Worm (Caenorhabditis elegans): ENCODE data around the gene C43F9.11.

Gene C43F9.11

ce11 chrIV:10578367-10578766 is 18.2 kb upstream of the C43F9.11 start, which contains the start of gene lgc-43:
Gene lgc-43, plus strand, starts transcription at chrIV:10578667.
- TF ChIP-seq sea-1 (GFP tag; conservative IDR thresholded peaks at IDR 0.05) (no peak), ceh-36 (tag; optimal IDR thresholded peaks at IDR 0.05) (no peak), ets-7 (tag; optimal IDR thresholded peaks at IDR 0.05) (no peak), tbx-11 (GFP tag; IDR thresholded peaks at IDR 0.05) (no peak), tra-4 (tag; optimal IDR thresholded peaks at IDR 0.05) (no peak)

DNA sequence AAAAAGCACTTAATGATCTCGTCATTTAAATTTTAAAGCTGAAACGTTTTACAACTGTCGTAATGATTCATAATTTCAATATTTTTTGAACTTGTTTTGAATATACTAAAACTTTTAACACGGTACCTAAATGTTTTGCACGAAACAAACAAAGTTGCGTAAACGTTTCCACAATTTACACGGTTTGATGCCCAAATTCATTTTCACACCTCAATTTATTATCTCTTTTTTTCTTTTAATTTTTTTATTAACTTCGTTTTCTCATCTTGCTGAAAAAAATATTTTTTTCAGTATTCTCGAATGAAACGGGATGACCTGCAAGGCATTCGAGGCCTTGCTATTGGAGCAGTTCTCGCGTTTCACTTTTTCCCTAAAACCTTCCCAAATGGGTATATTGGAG is 12.4 kb upstream of the C43F9.11 start, which contains the start of gene oac-8:
Gene oac-8, plus strand, starts transcription at position 301 of the 400 bp plus-strand sequence.
- no peak for TF ChIP-seq hnd-1 (tag; optimal IDR thresholded peaks at IDR 0.05)
- no peak for TF ChIP-seq aly-1 (tag; optimal IDR thresholded peaks at IDR 0.05)
- TF ChIP-seq tbx-11 (GFP tag; IDR thresholded peaks at IDR 0.05): no peak
- TF ChIP-seq tbx-37 (GFP tag; conservative IDR thresholded peaks at IDR 0.05): no peak
- TF ChIP-seq ets-7 (tag; optimal IDR thresholded peaks at IDR 0.05): no peak
- no peak for TF ChIP-seq F13C5.2 (tag; optimal IDR thresholded peaks at IDR 0.05)
- TF ChIP-seq ceh-36 (tag; optimal IDR thresholded peaks at IDR 0.05): no peak
- TF ChIP-seq sea-1 (GFP tag; conservative IDR thresholded peaks at IDR 0.05): no peak
- no peak for TF ChIP-seq ceh-13 (GFP tag; optimal IDR thresholded peaks at IDR 0.05)

DNA sequence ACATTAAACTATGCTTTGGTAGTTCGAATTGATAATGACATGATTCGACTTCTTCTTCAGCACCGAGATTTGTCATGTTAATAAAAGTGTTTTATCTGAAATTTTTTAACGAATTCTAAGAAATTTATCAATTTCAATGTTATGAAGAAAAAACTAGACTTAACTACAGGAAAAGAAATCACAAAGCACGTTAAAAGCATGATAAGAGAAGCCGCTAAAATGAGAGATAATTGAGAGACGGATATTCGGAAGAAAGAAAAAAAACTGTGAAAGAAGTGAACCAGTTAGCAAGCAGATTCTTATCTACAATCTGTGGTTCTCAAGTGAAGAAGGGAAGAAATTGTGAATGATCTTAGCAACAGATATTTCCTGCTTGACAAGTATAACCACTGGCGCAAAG is 7.5 kb upstream of the C43F9.11 start, which contains the start of gene C43F9.4:
Gene C43F9.4, minus strand, starts transcription at position 101 of the 400 bp plus-strand sequence.
- TF ChIP-seq hmbx-1 (tag; optimal IDR thresholded peaks at IDR 0.05) (no peak), ceh-36 (tag; optimal IDR thresholded peaks at IDR 0.05) (no peak), pes-1 (GFP tag; IDR thresholded peaks at IDR 0.05) (no peak), scrt-1 (GFP tag; IDR thresholded peaks at IDR 0.05) (no peak), flt-1 (GFP tag; IDR thresholded peaks at IDR 0.05) (no peak), hnd-1 (tag; optimal IDR thresholded peaks at IDR 0.05) (no peak), tbx-11 (GFP tag; IDR thresholded peaks at IDR 0.05) (no peak), B0310.2 (tag; optimal IDR thresholded peaks at IDR 0.05) (no peak)

DNA sequence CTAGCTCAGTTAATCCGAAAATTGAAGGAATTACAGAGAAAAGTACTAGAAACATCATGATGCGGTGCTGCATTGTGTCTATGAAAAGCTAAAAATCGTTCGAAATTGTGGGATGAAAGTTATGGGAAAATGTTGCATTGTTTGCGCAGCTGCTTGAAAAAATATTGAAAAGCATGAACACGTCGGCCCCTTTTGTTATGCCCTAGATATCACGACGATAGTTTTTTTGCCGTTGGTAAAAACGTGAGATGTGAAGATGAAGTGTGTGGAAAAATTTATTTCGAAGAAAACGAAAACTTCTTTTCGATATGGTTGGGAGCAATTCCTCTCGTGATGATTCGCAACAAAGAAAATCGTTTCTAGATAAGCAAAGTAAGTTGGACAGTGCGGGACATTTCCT is 6.0 kb upstream of the C43F9.11 start, which contains the start of the genes C43F9.5 and nkb-2:
Gene C43F9.5, minus strand, starts transcription at position 101 of the 400 bp plus-strand sequence.
Gene nkb-2, plus strand, starts transcription at position 277 of the 400 bp plus-strand sequence.
- TF ChIP-seq B0310.2 (tag; optimal IDR thresholded peaks at IDR 0.05) (no peak), ets-7 (tag; optimal IDR thresholded peaks at IDR 0.05) (no peak), hmbx-1 (tag; optimal IDR thresholded peaks at IDR 0.05) (no peak), ceh-13 (GFP tag; optimal IDR thresholded peaks at IDR 0.05) (no peak), F13C5.2 (tag; optimal IDR thresholded peaks at IDR 0.05) (no peak)

DNA sequence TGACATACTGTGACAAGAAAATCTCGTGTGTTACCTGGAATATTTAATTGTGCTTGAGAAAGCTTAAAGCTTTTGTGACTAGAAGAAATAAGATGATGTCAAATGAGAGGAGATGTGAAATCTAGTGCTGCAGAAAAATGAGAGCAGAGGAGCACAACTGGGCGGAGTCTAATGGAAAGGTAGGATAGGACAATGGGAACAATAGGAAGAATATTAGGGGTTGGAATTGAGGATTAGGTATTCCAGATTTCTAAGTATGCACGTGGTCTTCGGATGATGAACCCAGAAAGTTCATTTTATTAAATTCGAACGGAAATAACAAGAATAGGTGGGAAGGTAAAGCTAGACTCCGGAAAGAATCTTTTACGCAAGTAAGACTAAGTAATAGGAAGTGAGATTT is 3.0 kb upstream of the C43F9.11 start, which contains the start of gene C43F9.7:
Gene C43F9.7, minus strand, starts transcription at position 101 of the 400 bp plus-strand sequence.
- no peak for TF ChIP-seq tra-4 (tag; optimal IDR thresholded peaks at IDR 0.05)
- TF ChIP-seq F13C5.2 (tag; optimal IDR thresholded peaks at IDR 0.05): no peak
- no peak for TF ChIP-seq tbx-37 (GFP tag; conservative IDR thresholded peaks at IDR 0.05)
- TF ChIP-seq tbx-11 (GFP tag; IDR thresholded peaks at IDR 0.05): no peak
- TF ChIP-seq scrt-1 (GFP tag; IDR thresholded peaks at IDR 0.05): no peak
- TF ChIP-seq ama-1 (optimal IDR thresholded peaks at IDR 0.05): no peak
- TF ChIP-seq hmbx-1 (tag; optimal IDR thresholded peaks at IDR 0.05): no peak
- no peak for TF ChIP-seq sea-1 (GFP tag; conservative IDR thresholded peaks at IDR 0.05)
- no peak for TF ChIP-seq flt-1 (GFP tag; IDR thresholded peaks at IDR 0.05)
- no peak for TF ChIP-seq ceh-36 (tag; optimal IDR thresholded peaks at IDR 0.05)
- TF ChIP-seq ceh-13 (GFP tag; optimal IDR thresholded peaks at IDR 0.05): no peak

ce11 chrIV:10599983-10600382 is 3.4 kb downstream of the C43F9.11 start, which contains the start of gene R09H10.1:
Gene R09H10.1, plus strand, starts transcription at chrIV:10600283.
- TF ChIP-seq pes-1 (GFP tag; IDR thresholded peaks at IDR 0.05) (no peak), hmg-4 (GFP tag; optimal IDR thresholded peaks at IDR 0.05) (no peak), hmbx-1 (tag; optimal IDR thresholded peaks at IDR 0.05) (no peak), ama-1 (optimal IDR thresholded peaks at IDR 0.05) (no peak), F13C5.2 (tag; optimal IDR thresholded peaks at IDR 0.05) (no peak), ceh-36 (tag; optimal IDR thresholded peaks at IDR 0.05) (no peak), sea-1 (GFP tag; conservative IDR thresholded peaks at IDR 0.05) (no peak), ets-7 (tag; optimal IDR thresholded peaks at IDR 0.05) (no peak), tra-4 (tag; optimal IDR thresholded peaks at IDR 0.05) (no peak), hnd-1 (tag; optimal IDR thresholded peaks at IDR 0.05) (no peak), ceh-13 (GFP tag; optimal IDR thresholded peaks at IDR 0.05) (no peak), B0310.2 (tag; optimal IDR thresholded peaks at IDR 0.05) (no peak), flt-1 (GFP tag; IDR thresholded peaks at IDR 0.05) (no peak), tbx-11 (GFP tag; IDR thresholded peaks at IDR 0.05) (no peak), scrt-1 (GFP tag; IDR thresholded peaks at IDR 0.05) (no peak)

DNA sequence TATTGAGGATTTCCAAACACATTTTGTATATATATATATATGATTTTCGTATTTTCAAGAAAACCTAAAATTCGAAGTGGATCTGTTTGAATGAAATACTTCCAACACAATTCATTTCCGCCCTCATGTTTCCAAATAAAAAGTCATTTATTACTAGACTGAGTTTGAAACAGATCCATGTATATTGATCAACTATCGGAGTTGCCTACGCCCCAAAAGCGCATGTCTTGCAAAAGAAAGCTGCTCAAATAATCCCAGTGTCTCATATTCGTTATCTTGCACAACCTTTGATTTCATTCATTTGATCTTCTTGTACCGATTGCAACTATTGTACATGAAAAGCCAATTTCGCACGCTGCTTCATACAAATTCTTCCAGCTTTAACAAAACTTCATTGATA is 6.0 kb downstream of the C43F9.11 start, which contains the start of gene R09H10.2:
Gene R09H10.2, plus strand, starts transcription at position 301 of the 400 bp plus-strand sequence.
- TF ChIP-seq ama-1 (optimal IDR thresholded peaks at IDR 0.05) (no peak), pes-1 (GFP tag; IDR thresholded peaks at IDR 0.05) (no peak), ceh-36 (tag; optimal IDR thresholded peaks at IDR 0.05) (no peak), scrt-1 (GFP tag; IDR thresholded peaks at IDR 0.05) (no peak), ets-7 (tag; optimal IDR thresholded peaks at IDR 0.05) (no peak), F13C5.2 (tag; optimal IDR thresholded peaks at IDR 0.05) (no peak), ceh-13 (GFP tag; optimal IDR thresholded peaks at IDR 0.05) (no peak)

DNA sequence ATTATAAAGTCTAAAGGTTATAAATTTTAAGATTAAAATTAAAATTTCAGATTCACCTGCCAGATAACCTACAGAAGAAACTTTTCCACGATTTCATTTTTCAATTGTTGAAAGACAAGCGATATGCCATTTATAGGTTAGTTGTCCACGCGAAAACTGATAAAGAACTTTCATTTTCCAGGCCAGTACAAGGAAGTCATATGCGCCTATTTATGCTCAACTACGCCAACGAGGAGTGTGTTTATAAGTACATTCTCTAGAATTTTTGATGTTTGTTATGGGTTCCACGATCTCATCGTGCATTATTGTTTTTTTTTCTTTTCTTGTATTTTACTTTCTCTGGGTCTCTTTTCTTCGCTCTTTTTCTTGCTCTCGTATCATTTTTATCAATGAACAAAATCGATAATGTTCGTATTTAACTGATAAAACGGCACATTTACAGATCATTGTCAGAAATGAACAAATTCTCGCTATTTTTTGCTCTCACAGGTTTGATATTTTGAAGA is 10.0 kb downstream of the C43F9.11 start, which contains the start of gene R09H10.3:
Gene R09H10.3, plus strand, starts transcription at position 456 of the 506 bp plus-strand sequence.
- TF ChIP-seq flt-1 (GFP tag; IDR thresholded peaks at IDR 0.05): no peak
- no peak for TF ChIP-seq ceh-36 (tag; optimal IDR thresholded peaks at IDR 0.05)
- TF ChIP-seq tbx-37 (GFP tag; conservative IDR thresholded peaks at IDR 0.05): no peak
- TF ChIP-seq tbx-11 (GFP tag; IDR thresholded peaks at IDR 0.05): no peak
